Worm (Caenorhabditis elegans) whole organism, midembryonic: Measurements from ENCODE around the gene C35B8.3.

Source experiments
- cog-1 ChIP-seq: sonication (generic microtip); optimal IDR thresholded peaks from 2 replicates; lab custom pipeline; 2016; ENCODE audit warnings: missing genetic modification characterization, missing compliant biosample characterization
- flt-1 ChIP-seq: fragments of 200-800 bp; sonication (Bioruptor generic); IDR thresholded peaks from 2 replicates; pipeline ENCODE4 v1.3.6; 2022; ENCODE audit warnings: missing genetic modification characterization, missing compliant biosample characterization
- med-1 ChIP-seq: sonication (generic microtip); optimal IDR thresholded peaks from 2 replicates; lab custom pipeline; 2017; ENCODE audit warnings: missing genetic modification characterization, mild to moderate bottlenecking, missing compliant biosample characterization, antibody characterized with exemption, missing genetic modification reagents; ENCODE audit not compliant: insufficient read depth
- ztf-23 ChIP-seq: fragments of 200-800 bp; sonication (Bioruptor generic); IDR thresholded peaks from 2 replicates; pipeline ENCODE4 v1.3.6; 2022; ENCODE audit warnings: missing genetic modification reagents, missing genetic modification characterization, missing compliant biosample characterization

- no peak for TF ChIP-seq med-1 (GFP tag; lab: Kevin White, UChicago)
- no peak for TF ChIP-seq ztf-23
- no peak for TF ChIP-seq cog-1
- TF ChIP-seq flt-1: no peak
These were observed 20.1 kb downstream of the C35B8.3 start for ce11 chrX:9233805-9234204.
